Worm (Caenorhabditis elegans) whole organism, L3 larva: Measurements from ENCODE around the gene his-38.

Experiments used
- ama-1 ChIP-seq: fragments of 150-350 bp; optimal IDR thresholded peaks from 2 replicates; lab custom pipeline; 2018
- elt-1 ChIP-seq: fragments of 150-350 bp; optimal IDR thresholded peaks from 2 replicates; lab custom pipeline; 2014; ENCODE audit warnings: missing biosample characterization, missing genetic modification characterization
- elt-3 ChIP-seq, 3 experiments: fragments of 150-350 bp in 1 of 3; sonication (generic microtip) in 2 of 3; optimal IDR thresholded peaks; 2 replicates in 2 of 3; 4 replicates in 1 of 3; lab custom pipeline; 2014 to 2017; ENCODE audit warnings: missing biosample characterization in 3 of 3, missing genetic modification characterization in 3 of 3
- fos-1 ChIP-seq: fragments of 150-350 bp; optimal IDR thresholded peaks from 2 replicates; lab custom pipeline; 2014; ENCODE audit warnings: missing biosample characterization, missing genetic modification characterization
- nhr-25 ChIP-seq: sonication (generic microtip); optimal IDR thresholded peaks from 2 replicates; lab custom pipeline; 2017; ENCODE audit warnings: missing biosample characterization, missing genetic modification characterization
- nhr-43 ChIP-seq: sonication (generic microtip); optimal IDR thresholded peaks from 2 replicates; lab custom pipeline; 2016; ENCODE audit warnings: mild to moderate bottlenecking, missing genetic modification characterization, missing compliant biosample characterization; ENCODE audit not compliant: poor library complexity, severe bottlenecking
- nhr-76 ChIP-seq: fragments of 150-350 bp; sonication (generic microtip); optimal IDR thresholded peaks from 5 replicates; lab custom pipeline; 2014; ENCODE audit warnings: missing biosample characterization, missing genetic modification characterization
- pha-4 ChIP-seq: fragments of 150-350 bp; optimal IDR thresholded peaks from 2 replicates; lab custom pipeline; 2014; ENCODE audit warnings: missing biosample characterization, missing genetic modification reagents, missing genetic modification characterization
- pqm-1 ChIP-seq: fragments of 150-350 bp; optimal IDR thresholded peaks from 2 replicates; lab custom pipeline; 2017; ENCODE audit warnings: missing biosample characterization, missing genetic modification characterization, inconsistent platforms
- ztf-4 ChIP-seq: fragments of 150-350 bp; optimal IDR thresholded peaks from 2 replicates; lab custom pipeline; 2014; ENCODE audit warnings: missing biosample characterization, missing genetic modification characterization

DNA sequence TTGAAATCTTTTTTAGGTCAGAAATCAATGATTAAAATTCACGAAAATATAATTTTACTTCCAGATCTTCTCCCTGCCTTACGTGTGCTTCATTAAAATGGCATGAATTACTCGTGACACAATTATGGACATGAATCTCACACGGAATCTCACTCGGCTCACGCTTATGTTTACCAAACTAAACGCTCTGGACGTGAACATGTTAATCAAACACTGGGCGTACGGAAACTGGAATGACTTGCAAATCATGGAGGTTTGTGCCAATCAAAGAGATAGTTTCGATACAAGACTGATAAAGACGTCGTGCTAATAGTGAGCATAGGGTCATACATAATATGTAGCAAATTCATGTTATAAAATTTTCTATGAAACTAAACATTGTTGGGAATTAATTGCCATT lies 4.9 kb upstream of the his-38 start:
- TF ChIP-seq pha-4 (no peak), pqm-1 (tag; lab: Kevin White, UChicago) (peak; percentile 4), nhr-76 (no peak), nhr-25 (tag; lab: Kevin White, UChicago) (no peak), fos-1 (tag; lab: Kevin White, UChicago) (no peak), elt-3 (tag; optimal IDR thresholded peaks at IDR 0.05; lab: Kevin White, UChicago) (no peak), ama-1 (no peak), elt-1 (no peak), ztf-4 (no peak), nhr-43 (tag; lab: Kevin White, UChicago) (no peak)
